Worm (Caenorhabditis elegans): ENCODE measurements around the gene lrch-1.
A peak's percentile ranks its signal among the peaks of the same experiment; 100 is the strongest.

The lrch-1 gene

DNA sequence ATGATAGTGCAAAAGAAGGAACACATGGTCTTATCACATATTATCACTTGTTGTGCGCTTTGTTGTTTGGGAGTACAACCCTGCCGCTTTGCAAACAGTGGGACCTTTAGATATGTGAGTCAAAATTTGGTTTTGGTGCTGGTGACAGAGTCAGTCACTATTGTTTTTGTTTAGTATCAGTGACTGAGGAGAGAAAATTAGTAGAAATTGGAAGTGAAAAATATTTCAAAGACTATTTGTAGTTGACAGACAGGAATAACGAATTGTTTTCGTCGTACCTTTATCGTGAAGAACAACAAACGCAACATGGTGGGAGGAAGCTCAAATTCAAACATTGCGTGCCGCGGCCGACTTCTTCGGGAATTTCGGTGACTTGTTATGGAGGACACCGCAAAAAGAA, at the start of gene lrch-1:
Gene lrch-1 (minus strand): TSS at position 101 of the 400 bp plus-strand sequence.
- no peak for TF ChIP-seq fos-1 (tag; optimal IDR thresholded peaks at IDR 0.05)
- TF ChIP-seq lsy-12 (tag; optimal IDR thresholded peaks at IDR 0.05) = no peak
- no peak for TF ChIP-seq nhr-11 (tag; optimal IDR thresholded peaks at IDR 0.05)
- no peak for TF ChIP-seq nhr-76 (tag; optimal IDR thresholded peaks at IDR 0.05)
- TF ChIP-seq nhr-77 (tag; optimal IDR thresholded peaks at IDR 0.05) = no peak
- TF ChIP-seq zag-1 (tag; optimal IDR thresholded peaks at IDR 0.05) = no peak
- no peak for TF ChIP-seq ceh-28 (tag; optimal IDR thresholded peaks at IDR 0.05)

DNA sequence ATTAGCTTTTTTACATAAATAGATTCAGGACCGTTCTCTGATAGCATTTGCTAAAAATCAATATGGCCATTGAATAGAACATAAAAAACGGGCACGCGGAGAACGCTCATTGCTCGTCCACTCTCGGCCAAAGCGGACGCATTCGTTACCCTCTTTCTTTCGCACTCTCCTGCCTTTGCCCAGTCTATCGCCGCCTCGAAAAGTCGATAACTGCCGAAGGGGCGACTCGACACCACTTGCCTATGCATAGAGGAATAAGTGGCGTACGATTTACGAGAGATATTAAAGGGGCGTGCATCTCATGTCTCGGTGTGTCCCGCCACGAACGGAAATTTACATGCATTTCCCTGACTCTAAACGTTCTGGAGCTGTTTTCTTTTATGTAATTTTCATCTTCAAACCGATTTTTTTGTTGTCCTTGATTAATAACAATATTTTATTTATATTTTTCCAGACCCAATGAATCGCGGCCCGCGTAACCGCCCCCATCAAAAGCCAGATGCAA, 46.8 kb upstream of the lrch-1 start, which contains the start of gene W05H9.4:
Gene W05H9.4 (plus strand): TSS at position 455 of the 505 bp plus-strand sequence.
- TF ChIP-seq lin-15B (tag; optimal IDR thresholded peaks at IDR 0.05) (no peak), fos-1 (tag; optimal IDR thresholded peaks at IDR 0.05) (no peak), elt-3 (tag; optimal IDR thresholded peaks at IDR 0.05) (no peak), zag-1 (tag; optimal IDR thresholded peaks at IDR 0.05) (no peak), nhr-67 (tag; optimal IDR thresholded peaks at IDR 0.05) (no peak), ama-1 (optimal IDR thresholded peaks at IDR 0.05) (no peak), tbx-2 (tag; optimal IDR thresholded peaks at IDR 0.05) (no peak), mdl-1 (tag; optimal IDR thresholded peaks at IDR 0.05) (no peak), ZK546.5 (tag; optimal IDR thresholded peaks at IDR 0.05) (no peak), hmg-11 (tag; optimal IDR thresholded peaks at IDR 0.05) (peak; percentile 50), unc-39 (tag; optimal IDR thresholded peaks at IDR 0.05) (no peak), nhr-23 (tag; optimal IDR thresholded peaks at IDR 0.05) (no peak), snpc-4 (tag; optimal IDR thresholded peaks at IDR 0.05) (peak; percentile 46), unc-62 (GFP tag; optimal IDR thresholded peaks at IDR 0.05) (no peak), nhr-76 (tag; optimal IDR thresholded peaks at IDR 0.05) (no peak), elt-2 (tag; optimal IDR thresholded peaks at IDR 0.05) (peak; percentile 12), skn-1 (tag; optimal IDR thresholded peaks at IDR 0.05) (no peak), nhr-12 (tag; optimal IDR thresholded peaks at IDR 0.05) (no peak), eor-1 (tag; optimal IDR thresholded peaks at IDR 0.05) (no peak), ceh-9 (tag; optimal IDR thresholded peaks at IDR 0.05) (no peak), fkh-10 (GFP tag; optimal IDR thresholded peaks at IDR 0.05) (no peak), ceh-16 (tag; optimal IDR thresholded peaks at IDR 0.05) (no peak), egl-27 (tag; optimal IDR thresholded peaks at IDR 0.05) (no peak), nhr-43 (tag; optimal IDR thresholded peaks at IDR 0.05; ENCODE audit: poor library complexity, severe bottlenecking) (no peak), lsy-12 (tag; optimal IDR thresholded peaks at IDR 0.05) (no peak), elt-1 (tag; optimal IDR thresholded peaks at IDR 0.05) (no peak), nfya-1 (tag; optimal IDR thresholded peaks at IDR 0.05; ENCODE audit: insufficient read depth) (peak; percentile 72), nhr-25 (tag; optimal IDR thresholded peaks at IDR 0.05) (no peak), nhr-11 (tag; optimal IDR thresholded peaks at IDR 0.05) (no peak), R02D3.7 (tag; optimal IDR thresholded peaks at IDR 0.05) (peak; percentile 28), ztf-11 (tag; optimal IDR thresholded peaks at IDR 0.05) (no peak), lin-39 (tag; optimal IDR thresholded peaks at IDR 0.05) (peak; percentile 85), nhr-237 (tag; optimal IDR thresholded peaks at IDR 0.05) (no peak), fkh-2 (tag; optimal IDR thresholded peaks at IDR 0.05) (no peak), ceh-28 (tag; optimal IDR thresholded peaks at IDR 0.05) (peak; percentile 50), mml-1 (tag; optimal IDR thresholded peaks at IDR 0.05) (no peak), nhr-77 (tag; optimal IDR thresholded peaks at IDR 0.05) (no peak), ceh-82 (tag; optimal IDR thresholded peaks at IDR 0.05) (no peak), nhr-28 (tag; optimal IDR thresholded peaks at IDR 0.05) (no peak), daf-12 (tag; optimal IDR thresholded peaks at IDR 0.05) (no peak), sea-2 (GFP tag; optimal IDR thresholded peaks at IDR 0.05) (no peak), pqm-1 (tag; optimal IDR thresholded peaks at IDR 0.05) (no peak), jun-1 (tag; optimal IDR thresholded peaks at IDR 0.05) (no peak), egl-5 (tag; optimal IDR thresholded peaks at IDR 0.05) (no peak), aly-2 (tag; optimal IDR thresholded peaks at IDR 0.05) (no peak), pha-4 (tag; optimal IDR thresholded peaks at IDR 0.05) (peak; percentile 44), ztf-4 (tag; optimal IDR thresholded peaks at IDR 0.05) (no peak)
